Worm (Caenorhabditis elegans) whole organism, early embryonic: ENCODE results near the gene C39B10.5.

Source experiments
- B0310.2 ChIP-seq: sonication (generic microtip); optimal IDR thresholded peaks from 2 replicates; lab custom pipeline; 2016; ENCODE audit warnings: mild to moderate bottlenecking, missing genetic modification characterization, missing compliant biosample characterization
- F13C5.2 ChIP-seq: sonication (generic microtip); optimal IDR thresholded peaks from 2 replicates; lab custom pipeline; 2017; ENCODE audit warnings: mild to moderate bottlenecking, missing genetic modification characterization, inconsistent platforms, missing compliant biosample characterization
- ama-1 ChIP-seq: fragments of 150-350 bp; optimal IDR thresholded peaks from 2 replicates; lab custom pipeline; 2014
- ceh-13 ChIP-seq: fragments of 200-800 bp; sonication (Bioruptor generic); optimal IDR thresholded peaks from 2 replicates; lab custom pipeline; 2018; ENCODE audit warnings: mild to moderate bottlenecking, missing genetic modification characterization, missing compliant biosample characterization
- ceh-36 ChIP-seq: sonication (generic microtip); optimal IDR thresholded peaks from 2 replicates; lab custom pipeline; 2016; ENCODE audit warnings: missing genetic modification characterization, inconsistent platforms, missing compliant biosample characterization
- hmbx-1 ChIP-seq: sonication (generic microtip); optimal IDR thresholded peaks from 2 replicates; lab custom pipeline; 2016; ENCODE audit warnings: mild to moderate bottlenecking, missing genetic modification characterization, missing compliant biosample characterization
- hnd-1 ChIP-seq: sonication (generic microtip); optimal IDR thresholded peaks from 2 replicates; lab custom pipeline; 2016; ENCODE audit warnings: missing genetic modification characterization, missing compliant biosample characterization
- pes-1 ChIP-seq: fragments of 200-800 bp; sonication (Bioruptor generic); IDR thresholded peaks from 2 replicates; pipeline ENCODE4 v1.3.6; 2022; ENCODE audit warnings: missing genetic modification reagents, missing genetic modification characterization, missing compliant biosample characterization
- scrt-1 ChIP-seq: fragments of 200-800 bp; sonication (Bioruptor generic); IDR thresholded peaks from 2 replicates; pipeline ENCODE4 v1.3.6; 2022; ENCODE audit warnings: missing genetic modification characterization, missing compliant biosample characterization
- tbx-11 ChIP-seq: fragments of 200-800 bp; sonication (Bioruptor generic); IDR thresholded peaks from 2 replicates; pipeline ENCODE4 v1.3.6; 2022; ENCODE audit warnings: missing genetic modification characterization, missing compliant biosample characterization
- tbx-37 ChIP-seq: fragments of 200-800 bp; sonication (Bioruptor generic); conservative IDR thresholded peaks from 2 replicates; pipeline ENCODE4 v1.3.6; 2022; ENCODE audit warnings: missing genetic modification reagents, missing genetic modification characterization, missing compliant biosample characterization

DNA sequence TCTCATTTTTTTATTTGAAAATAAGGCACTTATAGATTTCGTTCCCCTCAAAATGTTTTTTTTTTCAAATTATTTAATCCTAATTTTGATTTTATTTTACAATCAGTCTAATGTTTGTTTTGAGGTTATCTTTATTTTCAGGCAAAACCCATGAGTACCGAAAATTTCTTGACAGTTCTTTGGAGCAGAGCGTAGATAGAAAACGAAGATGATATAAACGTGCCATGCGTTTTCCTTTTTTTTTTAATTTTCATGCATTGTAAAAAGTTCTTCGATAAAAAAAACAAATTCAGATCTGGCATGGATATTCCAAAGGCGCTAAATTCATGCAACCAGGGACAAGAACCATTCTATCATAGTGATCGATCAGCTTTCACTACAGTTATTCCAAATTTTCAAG, 43.9 kb downstream of the C39B10.5 start, which contains the start of gene C33D3.5:
- TF ChIP-seq hnd-1, result no peak
- TF ChIP-seq pes-1 (GFP tag; lab: Robert Waterston, UW), result no peak
- no peak for TF ChIP-seq ama-1 (lab: Kevin White, UChicago)
- TF ChIP-seq hmbx-1 (tag; lab: Kevin White, UChicago), result no peak
- TF ChIP-seq ceh-13 (GFP tag; lab: Kevin White, UChicago), result no peak
- TF ChIP-seq F13C5.2 (tag; lab: Kevin White, UChicago), result no peak
- no peak for TF ChIP-seq tbx-11 (GFP tag; lab: Robert Waterston, UW)
- TF ChIP-seq ceh-36 (tag; lab: Kevin White, UChicago), result no peak
- no peak for TF ChIP-seq B0310.2 (tag; lab: Kevin White, UChicago)
- TF ChIP-seq tbx-37 (GFP tag; lab: Robert Waterston, UW), result no peak
- TF ChIP-seq scrt-1, result no peak
